Worm (Caenorhabditis elegans): ENCODE measurements around the gene eef-1B.1.

The eef-1B.1 gene

DNA sequence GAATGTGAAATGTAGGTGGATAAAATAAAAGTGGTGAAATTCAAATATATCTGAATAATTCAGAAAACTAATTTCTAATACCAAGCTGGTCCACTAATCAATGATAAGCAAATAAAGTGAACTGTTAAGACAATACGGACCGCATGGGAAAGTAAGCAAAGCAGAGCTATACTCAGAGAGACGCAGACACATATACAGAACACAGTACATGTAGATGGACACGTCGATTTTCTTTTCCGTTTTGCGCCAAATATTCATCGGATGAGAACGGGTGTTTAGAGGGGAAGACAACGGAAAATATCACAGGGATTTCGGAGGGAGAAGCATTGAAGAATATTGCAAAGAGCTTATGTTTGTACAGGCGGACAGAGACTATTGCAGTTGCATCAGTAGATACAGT, 47.2 kb downstream of the eef-1B.1 start:
- TF ChIP-seq dao-5 (tag; optimal IDR thresholded peaks at IDR 0.05) = no peak
- no peak for TF ChIP-seq W03F9.2 (tag; optimal IDR thresholded peaks at IDR 0.05)
- TF ChIP-seq him-1 (tag; optimal IDR thresholded peaks at IDR 0.05) = no peak

- no peak for TF ChIP-seq dao-5 (tag; optimal IDR thresholded peaks at IDR 0.05)
- no peak for TF ChIP-seq W03F9.2 (tag; optimal IDR thresholded peaks at IDR 0.05)
- no peak for TF ChIP-seq him-1 (tag; optimal IDR thresholded peaks at IDR 0.05)
Observed at ce11 chrIII:7924821-7925220, 48.4 kb downstream of the eef-1B.1 start, which contains the start of gene tag-250. TSS of gene tag-250 (minus strand) at chrIII:7924921.
